Worm (Caenorhabditis elegans): ENCODE measurements around the gene spe-51.
"Not testable (repeated sequence)": the region's sequence is repeated elsewhere in the genome, so short reads cannot be mapped to it uniquely, and the experiment has no call there.

DNA sequence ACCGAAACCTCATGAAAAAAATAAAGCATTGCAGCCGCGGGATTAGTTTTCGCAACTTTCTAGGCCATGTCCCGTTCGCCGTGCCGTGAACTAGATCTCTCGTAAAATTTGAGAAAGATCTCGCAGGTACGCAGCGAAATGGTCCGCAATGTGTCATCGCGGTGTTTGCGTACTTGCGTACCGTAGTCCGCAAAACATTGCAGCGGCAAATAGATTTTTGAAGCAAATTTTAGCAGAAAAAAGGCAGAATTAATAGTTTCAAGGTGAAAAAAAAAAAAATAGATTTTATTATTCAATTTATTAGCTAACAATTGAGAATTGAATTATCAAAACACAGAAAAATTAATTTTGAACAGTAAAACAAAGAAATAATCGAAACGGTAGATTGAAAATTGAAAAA is 35.4 kb downstream of the spe-51 start:
- TF ChIP-seq lin-13 (tag; optimal IDR thresholded peaks at IDR 0.05); unc-62 (GFP tag; optimal IDR thresholded peaks at IDR 0.05): not testable (repeated sequence)
